Worm (Caenorhabditis elegans): ENCODE data around the gene elo-7.

DNA sequence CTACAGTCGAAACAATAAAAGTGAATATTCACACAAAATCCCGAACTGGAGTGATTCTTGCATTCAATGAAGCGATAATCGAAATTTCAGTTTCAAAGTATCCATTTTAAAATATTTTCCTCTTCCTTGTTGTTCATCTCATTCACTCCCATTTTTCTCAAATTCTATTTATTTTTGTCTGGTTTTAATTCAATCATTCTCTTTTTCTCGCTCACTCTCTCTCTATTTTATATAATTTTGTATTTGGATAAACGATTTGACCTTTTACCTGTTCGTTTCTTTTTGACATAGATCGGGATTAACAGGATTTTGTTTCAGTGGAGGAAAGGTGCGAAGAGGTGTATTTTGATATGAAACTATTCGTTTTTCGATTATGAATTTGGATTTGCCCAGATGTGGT is 16.2 kb downstream of the elo-7 start, which contains the start of gene T05A1.5:
- no peak for TF ChIP-seq pha-4 (tag; optimal IDR thresholded peaks at IDR 0.05)
- no peak for TF ChIP-seq unc-39 (tag; optimal IDR thresholded peaks at IDR 0.05)
- TF ChIP-seq nhr-28 (tag; optimal IDR thresholded peaks at IDR 0.05): no peak
- no peak for TF ChIP-seq ces-1 (GFP tag; optimal IDR thresholded peaks at IDR 0.05)

Data from whole organism, mixed stage, embryonic.